Fruit fly (Drosophila melanogaster) whole organism, prepupa: ENCODE data around the gene Dip-B.

Source experiments
- Blimp-1 ChIP-seq: fragments of 200-800 bp; sonication (Bioruptor generic); optimal IDR thresholded peaks from 3 replicates; lab custom pipeline; 2017; ENCODE audit warnings: missing biosample characterization, missing genetic modification characterization, mild to moderate bottlenecking, moderate library complexity, missing genetic modification reagents
- CG10631 ChIP-seq: fragments of 200-800 bp; sonication (Bioruptor generic); optimal IDR thresholded peaks from 2 replicates; lab custom pipeline; 2016; ENCODE audit warnings: missing biosample characterization, missing genetic modification characterization
- CG10669 ChIP-seq: fragments of 200-800 bp; sonication (Bioruptor generic); optimal IDR thresholded peaks from 3 replicates; lab custom pipeline; 2018; ENCODE audit warnings: missing biosample characterization, mild to moderate bottlenecking, missing genetic modification characterization, moderate library complexity
- CG11294 ChIP-seq: fragments of 200-800 bp; sonication (Bioruptor generic); IDR thresholded peaks from 2 replicates; pipeline ENCODE4 v1.3.6; 2022; ENCODE audit warnings: missing biosample characterization, missing genetic modification characterization
- CG15336 ChIP-seq: fragments of 200-800 bp; sonication (Bioruptor generic); IDR thresholded peaks from 2 replicates; pipeline ENCODE4 v1.3.6; 2022; ENCODE audit warnings: missing biosample characterization, missing genetic modification characterization
- CG16779 ChIP-seq: fragments of 200-800 bp; sonication (Bioruptor generic); optimal IDR thresholded peaks from 3 replicates; lab custom pipeline; 2017; ENCODE audit warnings: missing biosample characterization, mild to moderate bottlenecking, missing genetic modification characterization
- CG3032 ChIP-seq: fragments of 200-800 bp; optimal IDR thresholded peaks from 2 replicates; lab custom pipeline; 2019; ENCODE audit warnings: missing biosample characterization, mild to moderate bottlenecking, missing genetic modification characterization, moderate library complexity
- CG31627 ChIP-seq: fragments of 200-800 bp; sonication (Bioruptor generic); optimal IDR thresholded peaks from 3 replicates; lab custom pipeline; 2016; ENCODE audit warnings: missing biosample characterization, missing genetic modification characterization
- CG32006 ChIP-seq: fragments of 200-800 bp; sonication (Bioruptor generic); optimal IDR thresholded peaks from 3 replicates; lab custom pipeline; 2017; ENCODE audit warnings: missing biosample characterization, mild to moderate bottlenecking, missing genetic modification characterization
- CG34406 ChIP-seq: fragments of 200-800 bp; sonication (Bioruptor generic); optimal IDR thresholded peaks from 3 replicates; lab custom pipeline; 2016; ENCODE audit warnings: missing biosample characterization, missing genetic modification characterization
- CG3919 ChIP-seq: fragments of 200-800 bp; sonication (Bioruptor generic); optimal IDR thresholded peaks from 3 replicates; lab custom pipeline; 2016; ENCODE audit warnings: missing biosample characterization, missing genetic modification characterization
- CG4318 ChIP-seq: fragments of 200-800 bp; sonication (Bioruptor generic); optimal IDR thresholded peaks from 3 replicates; lab custom pipeline; 2017; ENCODE audit warnings: missing biosample characterization, mild to moderate bottlenecking, missing genetic modification characterization
- CG6276 ChIP-seq: fragments of 200-800 bp; sonication (Bioruptor generic); optimal IDR thresholded peaks from 2 replicates; lab custom pipeline; 2017; ENCODE audit warnings: missing biosample characterization, mild to moderate bottlenecking, missing genetic modification characterization
- CG6808 ChIP-seq: fragments of 200-800 bp; sonication (Bioruptor generic); optimal IDR thresholded peaks from 3 replicates; lab custom pipeline; 2017; ENCODE audit warnings: missing biosample characterization, missing genetic modification characterization, mild to moderate bottlenecking, moderate library complexity, missing genetic modification reagents
- CG6854 ChIP-seq: fragments of 200-800 bp; sonication (Bioruptor generic); optimal IDR thresholded peaks from 2 replicates; lab custom pipeline; 2017; ENCODE audit warnings: missing biosample characterization, mild to moderate bottlenecking, missing genetic modification characterization
- CG7368 ChIP-seq: fragments of 200-800 bp; sonication (Bioruptor generic); optimal IDR thresholded peaks from 3 replicates; lab custom pipeline; 2016; ENCODE audit warnings: missing biosample characterization, missing genetic modification characterization
- CG8119 ChIP-seq: fragments of 200-800 bp; sonication (Bioruptor generic); IDR thresholded peaks from 3 replicates; pipeline ENCODE4 v1.3.6; 2022; ENCODE audit warnings: missing biosample characterization, missing genetic modification characterization
- CG8632 ChIP-seq: fragments of 200-800 bp; sonication (Bioruptor generic); optimal IDR thresholded peaks from 3 replicates; lab custom pipeline; 2016; ENCODE audit warnings: missing biosample characterization, missing genetic modification characterization
- CG9139 ChIP-seq: fragments of 200-800 bp; sonication (Bioruptor generic); optimal IDR thresholded peaks from 3 replicates; lab custom pipeline; 2017; ENCODE audit warnings: missing biosample characterization, mild to moderate bottlenecking, missing genetic modification characterization
- Eip75B ChIP-seq: fragments of 200-800 bp; sonication (Bioruptor generic); optimal IDR thresholded peaks from 3 replicates; lab custom pipeline; 2016; ENCODE audit warnings: missing biosample characterization, missing genetic modification characterization
- Eip78C ChIP-seq: fragments of 200-800 bp; sonication (Bioruptor generic); peaks from one replicate; lab custom pipeline; 2016; ENCODE audit warnings: missing biosample characterization, missing genetic modification characterization
- Eip93F ChIP-seq: fragments of 200-800 bp; sonication (Bioruptor generic); optimal IDR thresholded peaks from 2 replicates; lab custom pipeline; 2016; ENCODE audit warnings: missing biosample characterization, mild to moderate bottlenecking, missing genetic modification characterization
- Ets21C ChIP-seq: fragments of 200-800 bp; sonication (Bioruptor generic); optimal IDR thresholded peaks from 3 replicates; lab custom pipeline; 2016; ENCODE audit warnings: missing biosample characterization, missing genetic modification characterization
- Ets96B ChIP-seq: fragments of 200-800 bp; optimal IDR thresholded peaks from 2 replicates; lab custom pipeline; 2019; ENCODE audit warnings: missing biosample characterization, mild to moderate bottlenecking, missing genetic modification characterization, moderate library complexity
- Hr38 ChIP-seq: sonication (Bioruptor generic); optimal IDR thresholded peaks from 2 replicates; lab custom pipeline; 2016; ENCODE audit warnings: missing biosample characterization, missing genetic modification characterization
- Hr39 ChIP-seq: fragments of 200-800 bp; sonication (Bioruptor generic); optimal IDR thresholded peaks from 2 replicates; lab custom pipeline; 2016; ENCODE audit warnings: missing biosample characterization, missing genetic modification characterization
- Hr4 ChIP-seq: fragments of 200-800 bp; sonication (Bioruptor generic); optimal IDR thresholded peaks from 3 replicates; lab custom pipeline; 2016; ENCODE audit warnings: missing biosample characterization, missing genetic modification characterization
- Lpt ChIP-seq: fragments of 200-800 bp; sonication (Bioruptor generic); optimal IDR thresholded peaks from 3 replicates; lab custom pipeline; 2016; ENCODE audit warnings: missing biosample characterization, missing genetic modification characterization
- Met ChIP-seq: fragments of 200-800 bp; sonication (Bioruptor generic); optimal IDR thresholded peaks from 3 replicates; lab custom pipeline; 2016; ENCODE audit warnings: missing biosample characterization, missing genetic modification characterization
- OdsH ChIP-seq: fragments of 200-800 bp; sonication (Bioruptor generic); optimal IDR thresholded peaks from 3 replicates; lab custom pipeline; 2016; ENCODE audit warnings: missing biosample characterization, missing genetic modification characterization
- Smox ChIP-seq: fragments of 200-800 bp; sonication (Bioruptor generic); optimal IDR thresholded peaks from 3 replicates; lab custom pipeline; 2016; ENCODE audit warnings: missing biosample characterization, missing genetic modification characterization
- Sox14 ChIP-seq: fragments of 200-800 bp; sonication (Bioruptor generic); optimal IDR thresholded peaks from 3 replicates; lab custom pipeline; 2016; ENCODE audit warnings: missing biosample characterization, missing genetic modification characterization
- achi ChIP-seq: fragments of 200-800 bp; sonication (Bioruptor generic); optimal IDR thresholded peaks from 3 replicates; lab custom pipeline; 2016; ENCODE audit warnings: missing biosample characterization, missing genetic modification characterization
- acj6 ChIP-seq: fragments of 200-800 bp; sonication (Bioruptor generic); optimal IDR thresholded peaks from 3 replicates; lab custom pipeline; 2016; ENCODE audit warnings: missing biosample characterization, missing genetic modification characterization
- cyc ChIP-seq: fragments of 200-800 bp; sonication (Bioruptor generic); optimal IDR thresholded peaks from 3 replicates; lab custom pipeline; 2016; ENCODE audit warnings: missing biosample characterization, missing genetic modification characterization
- dsx ChIP-seq: fragments of 200-800 bp; optimal IDR thresholded peaks from 3 replicates; lab custom pipeline; 2019; ENCODE audit warnings: missing biosample characterization, mild to moderate bottlenecking, missing genetic modification characterization, moderate library complexity; ENCODE audit not compliant: poor library complexity, severe bottlenecking
- eg ChIP-seq: fragments of 200-800 bp; sonication (Bioruptor generic); IDR thresholded peaks from 3 replicates; pipeline ENCODE4 v1.3.6; 2022; ENCODE audit warnings: missing biosample characterization, missing genetic modification characterization
- esn ChIP-seq: fragments of 200-800 bp; sonication (Bioruptor generic); optimal IDR thresholded peaks from 2 replicates; lab custom pipeline; 2016; ENCODE audit warnings: missing biosample characterization, mild to moderate bottlenecking, missing genetic modification characterization, moderate library complexity
- fd59A ChIP-seq: fragments of 200-800 bp; sonication (Bioruptor generic); optimal IDR thresholded peaks from 2 replicates; lab custom pipeline; 2017; ENCODE audit warnings: missing biosample characterization, mild to moderate bottlenecking, missing genetic modification characterization, missing genetic modification reagents
- salr ChIP-seq, 2 experiments: fragments of 200-800 bp; sonication (Bioruptor generic); optimal IDR thresholded peaks; 3 replicates each; lab custom pipeline; 2016 to 2018; ENCODE audit warnings: missing biosample characterization in 2 of 2, missing genetic modification characterization in 2 of 2, mild to moderate bottlenecking in 1 of 2
- ss ChIP-seq, 2 experiments: fragments of 200-800 bp; sonication (Bioruptor generic); optimal IDR thresholded peaks; 2 replicates in 1 of 2; 3 replicates in 1 of 2; lab custom pipeline; 2017 to 2018; ENCODE audit warnings: mild to moderate bottlenecking in 2 of 2, missing biosample characterization in 2 of 2, missing genetic modification characterization in 2 of 2, moderate library complexity in 1 of 2
- svp ChIP-seq: fragments of 200-800 bp; sonication (Bioruptor generic); peaks from one replicate; lab custom pipeline; 2016; ENCODE audit warnings: missing biosample characterization, missing genetic modification characterization
- topi ChIP-seq: fragments of 200-800 bp; sonication (Bioruptor generic); optimal IDR thresholded peaks from 3 replicates; lab custom pipeline; 2016; ENCODE audit warnings: missing biosample characterization, missing genetic modification characterization
- vri ChIP-seq: fragments of 200-800 bp; sonication (Bioruptor generic); optimal IDR thresholded peaks from 3 replicates; lab custom pipeline; 2016; ENCODE audit warnings: missing biosample characterization, mild to moderate bottlenecking, missing genetic modification characterization

Dip-B gene

dm6 chr3R:13815022-13815440 lies 32.9 kb downstream of the Dip-B start (continued):
- no peak for TF ChIP-seq Smox
- TF ChIP-seq CG15336, result peak; percentile 47; the same call in 1 of the 2 replicates
- no peak for TF ChIP-seq acj6 (GFP tag; lab: Kevin White, UChicago)
- TF ChIP-seq Met (GFP tag; lab: Kevin White, UChicago), result no peak
- no peak for TF ChIP-seq fd59A (GFP tag; lab: Kevin White, UChicago)
- no peak; the same call in 2 of the 3 replicates for TF ChIP-seq CG8119
- no peak for TF ChIP-seq CG7368 (GFP tag; lab: Kevin White, UChicago)
- no peak for TF ChIP-seq CG3919 (GFP tag; lab: Kevin White, UChicago)
- no peak for TF ChIP-seq topi
- TF ChIP-seq CG34406, result no peak
- no peak for TF ChIP-seq Lpt (GFP tag; lab: Kevin White, UChicago)
- TF ChIP-seq Eip78C (GFP tag; lab: Kevin White, UChicago), result peak; percentile 22
- no peak for TF ChIP-seq CG10669
- no peak for TF ChIP-seq CG10631 (GFP tag; lab: Kevin White, UChicago)
- no peak for TF ChIP-seq CG6854 (GFP tag; lab: Kevin White, UChicago)

dm6 chr3R:13815566-13816374 lies 33.7 kb downstream of the Dip-B start:
- TF ChIP-seq CG6276 (GFP tag; lab: Kevin White, UChicago) (no peak), CG3032 (no peak), Hr4 (peak; percentile 20), CG9139 (GFP tag; lab: Kevin White, UChicago) (no peak), CG4318 (GFP tag; lab: Kevin White, UChicago) (peak; percentile 4), OdsH (GFP tag; lab: Kevin White, UChicago) (peak; percentile 7), CG34406 (peak; percentile 0), salr (GFP tag; optimal IDR thresholded peaks at IDR 0.05; lab: Kevin White, UChicago) (no peak), Sox14 (GFP tag; lab: Kevin White, UChicago) (no peak), eg (GFP tag; lab: Robert Waterston, UW) (no peak), ss (GFP tag; optimal IDR thresholded peaks at IDR 0.05; lab: Kevin White, UChicago) (no peak), Eip78C (GFP tag; lab: Kevin White, UChicago) (peak; percentile 59), svp (GFP tag; lab: Kevin White, UChicago) (peak; percentile 72), Smox (peak; percentile 4), CG32006 (GFP tag; lab: Kevin White, UChicago) (peak; percentile 65), cyc (GFP tag; lab: Kevin White, UChicago) (no peak), Blimp-1 (GFP tag; lab: Kevin White, UChicago) (peak; percentile 90), Met (GFP tag; lab: Kevin White, UChicago) (peak; percentile 32), vri (GFP tag; lab: Kevin White, UChicago) (no peak), acj6 (GFP tag; lab: Kevin White, UChicago) (peak; percentile 6), CG31627 (GFP tag; lab: Kevin White, UChicago) (peak; percentile 5)

dm6 chr3R:13816375-13816711 lies 34.3 kb downstream of the Dip-B start:
- TF ChIP-seq CG10631 (GFP tag; lab: Kevin White, UChicago), result no peak
- TF ChIP-seq CG3032, result peak; percentile 13
- peak; percentile 3 for TF ChIP-seq Ets96B (tag; lab: Kevin White, UChicago)
- TF ChIP-seq achi (GFP tag; lab: Kevin White, UChicago), result peak; percentile 40
- peak; percentile 4 for TF ChIP-seq dsx (GFP tag; lab: Kevin White, UChicago)
- peak; percentile 43 for TF ChIP-seq CG8632 (GFP tag; lab: Kevin White, UChicago)
- TF ChIP-seq Met (GFP tag; lab: Kevin White, UChicago), result peak; percentile 12
- TF ChIP-seq acj6 (GFP tag; lab: Kevin White, UChicago), result no peak
- TF ChIP-seq CG8119, result peak; percentile 36; the same call in 1 of the 3 replicates
- TF ChIP-seq CG6854 (GFP tag; lab: Kevin White, UChicago), result peak; percentile 93
- TF ChIP-seq eg (GFP tag; lab: Robert Waterston, UW), result peak; percentile 73
- no peak for TF ChIP-seq CG11294 (GFP tag; lab: Robert Waterston, UW)
- TF ChIP-seq CG16779, result no peak
- TF ChIP-seq fd59A (GFP tag; lab: Kevin White, UChicago), result no peak
- peak; percentile 82 for TF ChIP-seq Eip78C (GFP tag; lab: Kevin White, UChicago)
- TF ChIP-seq Smox, result peak; percentile 32
- TF ChIP-seq salr (GFP tag; optimal IDR thresholded peaks at IDR 0.05; lab: Kevin White, UChicago), result no peak
- no peak for TF ChIP-seq Eip93F
- no peak for TF ChIP-seq CG9139 (GFP tag; lab: Kevin White, UChicago)
- TF ChIP-seq Ets21C, result no peak
- peak; percentile 17 for TF ChIP-seq vri (GFP tag; lab: Kevin White, UChicago)
- TF ChIP-seq topi, result no peak
- TF ChIP-seq esn, result no peak
- TF ChIP-seq Eip75B (GFP tag; lab: Kevin White, UChicago), result peak; percentile 73
- TF ChIP-seq Hr39 (GFP tag; lab: Kevin White, UChicago), result no peak
- TF ChIP-seq Hr38 (GFP tag; lab: Kevin White, UChicago), result no peak
- TF ChIP-seq CG3919 (GFP tag; lab: Kevin White, UChicago), result peak; percentile 21
- TF ChIP-seq CG6808 (GFP tag; lab: Kevin White, UChicago), result peak; percentile 36
